Worm (Caenorhabditis elegans) whole organism, L3 larva: ENCODE results near the gene Y43F8C.17.
"Not testable (repeated sequence)": the region's sequence is repeated elsewhere in the genome, so short reads cannot be mapped to it uniquely, and the experiment has no call there.

Source experiments
- R02D3.7 ChIP-seq: fragments of 150-350 bp; optimal IDR thresholded peaks from 2 replicates; lab custom pipeline; 2014; ENCODE audit warnings: missing biosample characterization, missing genetic modification characterization
- ZK546.5 ChIP-seq: sonication (generic microtip); optimal IDR thresholded peaks from 2 replicates; lab custom pipeline; 2017; ENCODE audit warnings: missing biosample characterization, missing genetic modification characterization
- aly-2 ChIP-seq: fragments of 150-350 bp; optimal IDR thresholded peaks from 2 replicates; lab custom pipeline; 2014; ENCODE audit warnings: missing biosample characterization, missing genetic modification characterization
- ceh-16 ChIP-seq: sonication (generic microtip); optimal IDR thresholded peaks from 2 replicates; lab custom pipeline; 2017; ENCODE audit warnings: missing biosample characterization, missing genetic modification characterization
- ceh-28 ChIP-seq: fragments of 150-350 bp; optimal IDR thresholded peaks from 2 replicates; lab custom pipeline; 2014; ENCODE audit warnings: missing biosample characterization, missing genetic modification reagents, missing genetic modification characterization
- ceh-82 ChIP-seq: fragments of 150-350 bp; optimal IDR thresholded peaks from 2 replicates; lab custom pipeline; 2014; ENCODE audit warnings: missing biosample characterization, missing genetic modification characterization
- daf-12 ChIP-seq: fragments of 150-350 bp; optimal IDR thresholded peaks from 2 replicates; lab custom pipeline; 2014; ENCODE audit warnings: missing biosample characterization, missing genetic modification reagents, missing genetic modification characterization
- elt-2 ChIP-seq: sonication (generic microtip); optimal IDR thresholded peaks from 2 replicates; lab custom pipeline; 2016; ENCODE audit warnings: missing genetic modification reagents, mild to moderate bottlenecking, missing genetic modification characterization, missing compliant biosample characterization
- fkh-10 ChIP-seq: sonication (generic microtip); optimal IDR thresholded peaks from 2 replicates; lab custom pipeline; 2017; ENCODE audit warnings: missing biosample characterization, missing genetic modification reagents, missing genetic modification characterization
- fkh-2 ChIP-seq: fragments of 150-350 bp; optimal IDR thresholded peaks from 2 replicates; lab custom pipeline; 2014; ENCODE audit warnings: missing biosample characterization, missing genetic modification reagents, missing genetic modification characterization
- fos-1 ChIP-seq: fragments of 150-350 bp; optimal IDR thresholded peaks from 2 replicates; lab custom pipeline; 2014; ENCODE audit warnings: missing biosample characterization, missing genetic modification characterization
- hmg-11 ChIP-seq: sonication (generic microtip); optimal IDR thresholded peaks from 2 replicates; lab custom pipeline; 2016; ENCODE audit warnings: missing genetic modification characterization, missing compliant biosample characterization
- jun-1 ChIP-seq: fragments of 150-350 bp; optimal IDR thresholded peaks from 2 replicates; lab custom pipeline; 2014; ENCODE audit warnings: missing biosample characterization, missing genetic modification reagents, missing genetic modification characterization
- lin-15B ChIP-seq: fragments of 150-350 bp; optimal IDR thresholded peaks from 2 replicates; lab custom pipeline; 2014; ENCODE audit warnings: missing biosample characterization, missing genetic modification characterization
- lsy-12 ChIP-seq: sonication (generic microtip); optimal IDR thresholded peaks from 2 replicates; lab custom pipeline; 2016; ENCODE audit warnings: mild to moderate bottlenecking, missing genetic modification characterization, missing compliant biosample characterization
- mdl-1 ChIP-seq: fragments of 150-350 bp; optimal IDR thresholded peaks from 2 replicates; lab custom pipeline; 2014; ENCODE audit warnings: missing biosample characterization, missing genetic modification characterization
- mml-1 ChIP-seq: fragments of 150-350 bp; sonication (generic microtip); optimal IDR thresholded peaks from 3 replicates; lab custom pipeline; 2014; ENCODE audit warnings: missing biosample characterization, missing genetic modification characterization
- nhr-11 ChIP-seq: fragments of 150-350 bp; optimal IDR thresholded peaks from 2 replicates; lab custom pipeline; 2014; ENCODE audit warnings: missing biosample characterization, missing genetic modification characterization
- nhr-12 ChIP-seq: fragments of 150-350 bp; optimal IDR thresholded peaks from 2 replicates; lab custom pipeline; 2014; ENCODE audit warnings: missing biosample characterization, missing genetic modification characterization
- nhr-23 ChIP-seq: fragments of 150-350 bp; optimal IDR thresholded peaks from 2 replicates; lab custom pipeline; 2014; ENCODE audit warnings: missing biosample characterization, missing genetic modification reagents, missing genetic modification characterization
- nhr-237 ChIP-seq: fragments of 150-350 bp; optimal IDR thresholded peaks from 2 replicates; lab custom pipeline; 2014; ENCODE audit warnings: missing biosample characterization, missing genetic modification characterization
- nhr-25 ChIP-seq: sonication (generic microtip); optimal IDR thresholded peaks from 2 replicates; lab custom pipeline; 2017; ENCODE audit warnings: missing biosample characterization, missing genetic modification characterization
- nhr-43 ChIP-seq: sonication (generic microtip); optimal IDR thresholded peaks from 2 replicates; lab custom pipeline; 2016; ENCODE audit warnings: mild to moderate bottlenecking, missing genetic modification characterization, missing compliant biosample characterization; ENCODE audit not compliant: poor library complexity, severe bottlenecking
- pha-4 ChIP-seq: fragments of 150-350 bp; optimal IDR thresholded peaks from 2 replicates; lab custom pipeline; 2014; ENCODE audit warnings: missing biosample characterization, missing genetic modification reagents, missing genetic modification characterization
- pqm-1 ChIP-seq: fragments of 150-350 bp; optimal IDR thresholded peaks from 2 replicates; lab custom pipeline; 2017; ENCODE audit warnings: missing biosample characterization, missing genetic modification characterization, inconsistent platforms
- sea-2 ChIP-seq: fragments of 150-350 bp; sonication (generic microtip); optimal IDR thresholded peaks from 4 replicates; lab custom pipeline; 2014; ENCODE audit warnings: missing biosample characterization, missing genetic modification reagents, missing genetic modification characterization
- snpc-4 ChIP-seq: fragments of 150-350 bp; optimal IDR thresholded peaks from 2 replicates; lab custom pipeline; 2014; ENCODE audit warnings: missing biosample characterization, missing genetic modification characterization
- unc-39 ChIP-seq: sonication (generic microtip); optimal IDR thresholded peaks from 4 replicates; lab custom pipeline; 2017; ENCODE audit warnings: missing biosample characterization, missing genetic modification characterization
- unc-62 ChIP-seq: fragments of 150-350 bp; sonication (generic microtip); optimal IDR thresholded peaks from 4 replicates; lab custom pipeline; 2014; ENCODE audit warnings: missing biosample characterization, missing genetic modification reagents, missing genetic modification characterization
- zag-1 ChIP-seq: fragments of 150-350 bp; optimal IDR thresholded peaks from 2 replicates; lab custom pipeline; 2014; ENCODE audit warnings: missing biosample characterization, missing genetic modification characterization
- ztf-4 ChIP-seq: fragments of 150-350 bp; optimal IDR thresholded peaks from 2 replicates; lab custom pipeline; 2014; ENCODE audit warnings: missing biosample characterization, missing genetic modification characterization

Gene Y43F8C.17

ce11 chrV:19691271-19691886 is 24.6 kb upstream of the Y43F8C.17 start:
- TF ChIP-seq daf-12 (tag; lab: Kevin White, UChicago) (no peak), ceh-28 (tag; lab: Kevin White, UChicago) (peak; percentile 95), ceh-16 (no peak), nhr-237 (tag; lab: Kevin White, UChicago) (no peak), sea-2 (no peak)

ce11 chrV:19691954-19692353 is 24.0 kb upstream of the Y43F8C.17 start:
- TF ChIP-seq nhr-25 (no peak), ceh-28 (tag; lab: Kevin White, UChicago) (peak; percentile 81)

DNA sequence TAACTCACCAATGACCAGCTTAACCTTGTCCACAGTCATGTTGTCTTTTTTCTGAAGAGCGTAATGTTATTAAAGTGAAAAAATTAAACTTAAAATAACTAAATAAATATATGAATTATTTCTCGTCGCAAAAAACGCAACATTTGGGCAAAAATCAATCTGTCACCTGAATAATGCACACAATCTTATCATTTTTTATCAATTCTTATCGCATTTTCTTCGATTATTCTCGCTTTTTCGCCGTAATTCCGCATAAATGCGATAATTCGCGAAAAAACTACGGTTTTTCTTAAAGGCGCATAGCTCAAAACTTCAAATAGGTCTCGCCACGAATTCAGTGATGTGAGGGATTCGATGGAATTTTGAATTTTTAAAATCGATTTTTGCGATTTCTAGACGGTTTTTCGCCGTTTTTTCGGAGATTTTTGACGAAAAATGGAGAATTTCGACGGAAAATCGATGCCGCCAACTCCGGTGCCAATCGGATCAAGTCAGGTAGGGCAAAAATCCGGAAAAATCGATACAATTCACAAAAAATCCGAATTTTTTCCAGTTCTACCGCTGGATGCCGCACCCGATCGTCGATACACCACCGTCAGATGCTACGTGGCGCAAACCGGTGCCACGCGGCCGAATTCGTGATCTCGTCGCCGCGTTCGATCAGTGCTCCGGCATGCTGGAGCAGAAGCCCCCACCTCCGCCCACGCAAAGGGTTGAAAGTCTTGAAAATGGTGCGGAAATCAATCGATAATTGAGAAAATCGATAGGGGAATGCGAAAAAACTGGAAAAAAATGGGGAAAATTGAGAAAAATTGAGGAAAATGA is 18.4 kb upstream of the Y43F8C.17 start, which contains the start of the genes Y43F8C.13 and ani-3:
TSS of gene Y43F8C.13 (minus strand) at position 51 of the 825 bp plus-strand sequence.
TSS of gene ani-3 (plus strand) at position 385 of the 825 bp plus-strand sequence.
- TF ChIP-seq pqm-1 (tag; lab: Kevin White, UChicago): peak; percentile 81
- peak; percentile 43 for TF ChIP-seq ceh-28 (tag; lab: Kevin White, UChicago)
- TF ChIP-seq ceh-82 (tag; lab: Kevin White, UChicago): no peak
- TF ChIP-seq pha-4 (tag; lab: Kevin White, UChicago): peak; percentile 30
- no peak for TF ChIP-seq fkh-2 (tag; lab: Kevin White, UChicago)
- TF ChIP-seq elt-2 (tag; lab: Kevin White, UChicago): peak; percentile 91
- TF ChIP-seq mml-1: no peak
- no peak for TF ChIP-seq zag-1 (tag; lab: Kevin White, UChicago)
- TF ChIP-seq nhr-237 (tag; lab: Kevin White, UChicago): no peak
- no peak for TF ChIP-seq nhr-23 (tag; lab: Kevin White, UChicago)
- TF ChIP-seq unc-39 (tag; lab: Kevin White, UChicago): no peak
- TF ChIP-seq jun-1 (tag; lab: Kevin White, UChicago): no peak

DNA sequence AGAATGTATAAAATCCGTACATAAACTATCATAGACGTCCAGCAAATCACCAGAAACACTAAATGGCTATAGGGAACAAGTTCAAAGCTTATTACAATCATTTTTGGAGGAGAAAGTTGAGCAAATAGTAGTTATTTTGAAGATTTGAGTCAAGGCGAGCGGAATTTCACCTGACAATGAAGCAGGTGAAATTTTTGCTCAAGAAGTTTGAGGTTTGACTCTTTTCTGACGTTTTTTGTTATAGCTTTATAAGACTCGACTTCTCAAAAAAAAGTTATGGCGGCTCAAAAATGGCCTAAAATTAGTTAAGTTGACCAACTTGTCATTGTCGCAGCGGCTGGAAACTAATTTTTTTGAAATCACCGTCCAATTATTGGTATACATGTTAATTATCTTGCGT is 7.1 kb upstream of the Y43F8C.17 start, which contains the start of gene srv-3:
TSS of gene srv-3 (minus strand) at position 101 of the 400 bp plus-strand sequence.
- TF ChIP-seq hmg-11 (tag; lab: Kevin White, UChicago): no peak
- TF ChIP-seq ztf-4 (tag; lab: Kevin White, UChicago): no peak
- no peak for TF ChIP-seq ceh-28 (tag; lab: Kevin White, UChicago)
- TF ChIP-seq unc-62 (GFP tag; lab: Kevin White, UChicago): no peak
- no peak for TF ChIP-seq lsy-12 (tag; lab: Kevin White, UChicago)
- TF ChIP-seq fos-1: no peak
- TF ChIP-seq mdl-1 (tag; lab: Kevin White, UChicago): no peak
- no peak for TF ChIP-seq sea-2
- no peak for TF ChIP-seq ZK546.5
- no peak for TF ChIP-seq nhr-12 (tag; lab: Kevin White, UChicago)
- no peak for TF ChIP-seq R02D3.7
- TF ChIP-seq aly-2 (tag; lab: Kevin White, UChicago): no peak
- TF ChIP-seq nhr-43 (tag; lab: Kevin White, UChicago): no peak
- TF ChIP-seq daf-12 (tag; lab: Kevin White, UChicago): no peak
- TF ChIP-seq mml-1: no peak
- TF ChIP-seq lin-15B (tag; lab: Kevin White, UChicago): no peak
- no peak for TF ChIP-seq snpc-4 (tag; lab: Kevin White, UChicago)
- TF ChIP-seq fkh-10 (GFP tag; lab: Kevin White, UChicago): no peak
- no peak for TF ChIP-seq elt-2 (tag; lab: Kevin White, UChicago)
- TF ChIP-seq nhr-11: no peak

- TF ChIP-seq ztf-4 (tag; lab: Kevin White, UChicago); ZK546.5; nhr-11: not testable (repeated sequence)
Measured at ce11 chrV:19710514-19710913, 5.4 kb upstream of the Y43F8C.17 start, which contains the start of gene Y43F8C.15. Gene Y43F8C.15, minus strand, starts transcription at chrV:19710614.
